Fruit fly (Drosophila melanogaster): Measurements from ENCODE around the gene tHMG1.

DNA sequence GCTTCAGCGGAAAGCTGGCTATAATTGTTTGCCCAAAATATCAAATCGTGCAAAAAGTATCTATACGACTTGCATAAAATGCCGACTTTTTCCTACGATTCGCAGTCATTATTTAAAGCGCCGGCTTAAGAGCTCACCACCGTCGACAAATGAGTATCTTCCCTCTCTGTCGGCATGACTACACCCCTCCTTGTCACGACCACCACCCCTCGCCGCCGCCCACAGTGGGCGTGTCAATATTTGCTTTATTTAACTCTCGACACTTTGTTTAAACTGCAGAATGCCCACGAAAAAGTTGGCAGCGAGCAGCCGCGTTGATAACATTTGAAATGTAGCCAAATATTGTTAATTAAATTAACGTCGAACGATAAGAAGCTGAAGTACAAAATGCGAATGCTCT lies 26.7 kb downstream of the tHMG1 start:
- TF ChIP-seq EcR (GFP tag; optimal IDR thresholded peaks at IDR 0.05), result no peak
- TF ChIP-seq pan (optimal IDR thresholded peaks at IDR 0.05), result no peak
- TF ChIP-seq usp (GFP tag; optimal IDR thresholded peaks at IDR 0.05), result no peak
- TF ChIP-seq Dll (optimal IDR thresholded peaks at IDR 0.05), result no peak
